Worm (Caenorhabditis elegans) whole organism, young adult: ENCODE measurements around the gene str-238.
A peak's percentile ranks its signal among the peaks of the same experiment; 100 is the strongest.

Experiments used
- B0261.1 ChIP-seq: sonication (generic microtip); optimal IDR thresholded peaks from 2 replicates; lab custom pipeline; 2016; ENCODE audit warnings: mild to moderate bottlenecking, missing genetic modification characterization, moderate library complexity, missing compliant biosample characterization
- D2030.7 ChIP-seq: fragments of 200-800 bp; sonication (Bioruptor generic); IDR thresholded peaks from 2 replicates; pipeline ENCODE4 v1.3.6; 2022; ENCODE audit warnings: missing genetic modification reagents, missing genetic modification characterization, missing compliant biosample characterization
- F22D6.2 ChIP-seq: sonication (generic microtip); optimal IDR thresholded peaks from 2 replicates; lab custom pipeline; 2016; ENCODE audit warnings: mild to moderate bottlenecking, missing genetic modification characterization, missing compliant biosample characterization
- F39B2.1 ChIP-seq: fragments of 200-800 bp; sonication (Bioruptor generic); IDR thresholded peaks from 2 replicates; pipeline ENCODE4 v1.3.6; 2022; ENCODE audit warnings: missing genetic modification reagents, missing genetic modification characterization, missing compliant biosample characterization
- F52B5.7 ChIP-seq: sonication (generic microtip); optimal IDR thresholded peaks from 2 replicates; lab custom pipeline; 2016; ENCODE audit warnings: mild to moderate bottlenecking, missing genetic modification characterization, missing compliant biosample characterization
- K11D2.4 ChIP-seq: fragments of 200-800 bp; sonication (Bioruptor generic); IDR thresholded peaks from 2 replicates; pipeline ENCODE4 v1.3.6; 2022; ENCODE audit warnings: missing genetic modification reagents, missing genetic modification characterization, missing compliant biosample characterization
- Y67H2A.10 ChIP-seq: fragments of 200-800 bp; sonication (Bioruptor generic); conservative IDR thresholded peaks from 2 replicates; pipeline ENCODE4 v1.3.6; 2022; ENCODE audit warnings: missing genetic modification reagents, missing genetic modification characterization, missing compliant biosample characterization
- ZK185.1 ChIP-seq: sonication (generic microtip); optimal IDR thresholded peaks from 2 replicates; lab custom pipeline; 2016; ENCODE audit warnings: mild to moderate bottlenecking, missing genetic modification characterization, missing compliant biosample characterization; ENCODE audit not compliant: poor library complexity, severe bottlenecking
- atf-7 ChIP-seq: sonication (generic microtip); optimal IDR thresholded peaks from 2 replicates; lab custom pipeline; 2017; ENCODE audit warnings: mild to moderate bottlenecking, missing genetic modification characterization, missing compliant biosample characterization
- attf-5 ChIP-seq: fragments of 200-800 bp; sonication (Bioruptor generic); optimal IDR thresholded peaks from 2 replicates; lab custom pipeline; 2018; ENCODE audit warnings: mild to moderate bottlenecking, missing genetic modification characterization, missing compliant biosample characterization
- bed-2 ChIP-seq: fragments of 200-800 bp; sonication (Bioruptor generic); IDR thresholded peaks from 2 replicates; pipeline ENCODE4 v1.3.6; 2022; ENCODE audit warnings: missing genetic modification reagents, missing genetic modification characterization, missing compliant biosample characterization
- ceh-27 ChIP-seq: fragments of 200-800 bp; sonication (Bioruptor generic); optimal IDR thresholded peaks from 2 replicates; lab custom pipeline; 2018; ENCODE audit warnings: mild to moderate bottlenecking, missing genetic modification characterization, moderate library complexity, missing compliant biosample characterization
- ceh-40 ChIP-seq: fragments of 200-800 bp; sonication (Bioruptor generic); IDR thresholded peaks from 2 replicates; pipeline ENCODE4 v1.3.6; 2022; ENCODE audit warnings: missing genetic modification characterization, missing compliant biosample characterization
- ceh-79 ChIP-seq: sonication (generic microtip); optimal IDR thresholded peaks from 2 replicates; lab custom pipeline; 2017; ENCODE audit warnings: mild to moderate bottlenecking, missing genetic modification characterization, missing compliant biosample characterization
- ceh-91 ChIP-seq: fragments of 200-800 bp; sonication (Bioruptor generic); IDR thresholded peaks from 2 replicates; pipeline ENCODE4 v1.3.6; 2022; ENCODE audit warnings: missing genetic modification reagents, missing genetic modification characterization, missing compliant biosample characterization
- chd-7 ChIP-seq: sonication (generic microtip); optimal IDR thresholded peaks from 2 replicates; lab custom pipeline; 2016; ENCODE audit warnings: mild to moderate bottlenecking, missing genetic modification characterization, moderate library complexity, missing compliant biosample characterization
- die-1 ChIP-seq: sonication (generic microtip); optimal IDR thresholded peaks from 2 replicates; lab custom pipeline; 2016; ENCODE audit warnings: missing genotype, mild to moderate bottlenecking, missing genetic modification characterization, missing compliant biosample characterization
- dox-1 ChIP-seq: fragments of 200-800 bp; sonication (Bioruptor generic); IDR thresholded peaks from 2 replicates; pipeline ENCODE4 v1.3.6; 2022; ENCODE audit warnings: missing genetic modification reagents, missing genetic modification characterization, missing compliant biosample characterization
- dpff-1 ChIP-seq: sonication (generic microtip); optimal IDR thresholded peaks from 2 replicates; lab custom pipeline; 2017; ENCODE audit warnings: mild to moderate bottlenecking, missing genetic modification characterization, missing compliant biosample characterization
- dpl-1 ChIP-seq: fragments of 150-350 bp; optimal IDR thresholded peaks from 2 replicates; lab custom pipeline; 2014; ENCODE audit warnings: missing biosample characterization, missing genetic modification reagents, missing genetic modification characterization
- him-1 ChIP-seq: sonication (generic microtip); optimal IDR thresholded peaks from 2 replicates; lab custom pipeline; 2016; ENCODE audit warnings: missing genotype, missing genetic modification reagents, missing genetic modification characterization, missing compliant biosample characterization
- hmg-20 ChIP-seq: fragments of 200-800 bp; sonication (Bioruptor generic); IDR thresholded peaks from 2 replicates; pipeline ENCODE4 v1.3.6; 2022; ENCODE audit warnings: missing genetic modification reagents, missing genetic modification characterization, missing compliant biosample characterization
- hsf-1 ChIP-seq: fragments of 200-800 bp; sonication (Bioruptor generic); IDR thresholded peaks from 2 replicates; pipeline ENCODE4 v1.3.6; 2022; ENCODE audit warnings: missing genetic modification reagents, missing genetic modification characterization, missing compliant biosample characterization
- lin-26 ChIP-seq: fragments of 200-800 bp; sonication (Bioruptor generic); IDR thresholded peaks from 2 replicates; pipeline ENCODE4 v1.3.6; 2022; ENCODE audit warnings: missing genetic modification reagents, missing genetic modification characterization, missing compliant biosample characterization
- lin-54 ChIP-seq: fragments of 200-800 bp; sonication (Bioruptor generic); optimal IDR thresholded peaks from 2 replicates; lab custom pipeline; 2018; ENCODE audit warnings: mild to moderate bottlenecking, missing genetic modification characterization, missing compliant biosample characterization
- lir-1 ChIP-seq: fragments of 200-800 bp; sonication (Bioruptor generic); conservative IDR thresholded peaks from 2 replicates; pipeline ENCODE4 v1.3.6; 2022; ENCODE audit warnings: missing genetic modification reagents, missing genetic modification characterization, missing compliant biosample characterization
- madf-10 ChIP-seq: sonication (generic microtip); optimal IDR thresholded peaks from 2 replicates; lab custom pipeline; 2016; ENCODE audit warnings: mild to moderate bottlenecking, missing genetic modification characterization, missing compliant biosample characterization
- nfya-1 ChIP-seq: sonication (generic microtip); optimal IDR thresholded peaks from 2 replicates; lab custom pipeline; 2017; ENCODE audit warnings: antibody characterized with exemption, missing compliant biosample characterization, missing genetic modification characterization, borderline replicate concordance; ENCODE audit not compliant: insufficient read depth
- nhr-90 ChIP-seq: sonication (generic microtip); optimal IDR thresholded peaks from 2 replicates; lab custom pipeline; 2016; ENCODE audit warnings: missing genotype, mild to moderate bottlenecking, missing genetic modification characterization, missing compliant biosample characterization
- rcor-1 ChIP-seq: fragments of 200-800 bp; sonication (Bioruptor generic); IDR thresholded peaks from 2 replicates; pipeline ENCODE4 v1.3.6; 2022; ENCODE audit warnings: missing genetic modification reagents, missing genetic modification characterization, missing compliant biosample characterization
- snpc-1.1 ChIP-seq: sonication (generic microtip); optimal IDR thresholded peaks from 2 replicates; lab custom pipeline; 2017; ENCODE audit warnings: missing genetic modification characterization, mild to moderate bottlenecking, missing compliant biosample characterization, antibody characterized with exemption, moderate library complexity, missing genotype, missing genetic modification reagents; ENCODE audit not compliant: insufficient read depth
- snpc-1.3 ChIP-seq: sonication (generic microtip); optimal IDR thresholded peaks from 2 replicates; lab custom pipeline; 2017; ENCODE audit warnings: missing genetic modification characterization, mild to moderate bottlenecking, missing compliant biosample characterization, antibody characterized with exemption, moderate library complexity, missing genotype, missing genetic modification reagents; ENCODE audit not compliant: insufficient read depth
- sptf-2 ChIP-seq: fragments of 200-800 bp; sonication (Bioruptor generic); optimal IDR thresholded peaks from 2 replicates; lab custom pipeline; 2018; ENCODE audit warnings: mild to moderate bottlenecking, missing genetic modification characterization, missing compliant biosample characterization
- tbx-9 ChIP-seq: sonication (generic microtip); optimal IDR thresholded peaks from 2 replicates; lab custom pipeline; 2016; ENCODE audit warnings: borderline replicate concordance, missing genetic modification characterization, inconsistent platforms, missing compliant biosample characterization
- tlf-1 ChIP-seq: fragments of 200-800 bp; sonication (Bioruptor generic); optimal IDR thresholded peaks from 2 replicates; lab custom pipeline; 2018; ENCODE audit warnings: mild to moderate bottlenecking, missing genetic modification characterization, missing compliant biosample characterization
- unc-130 ChIP-seq: sonication (generic microtip); optimal IDR thresholded peaks from 2 replicates; lab custom pipeline; 2016; ENCODE audit warnings: missing genetic modification reagents, missing genetic modification characterization, missing compliant biosample characterization
- zfh-2 ChIP-seq: fragments of 200-800 bp; sonication (Bioruptor generic); conservative IDR thresholded peaks from 2 replicates; pipeline ENCODE4 v1.3.6; 2022; ENCODE audit warnings: missing genetic modification reagents, missing genetic modification characterization, missing compliant biosample characterization
- zim-3 ChIP-seq: sonication (generic microtip); optimal IDR thresholded peaks from 2 replicates; lab custom pipeline; 2017; ENCODE audit warnings: mild to moderate bottlenecking, missing genetic modification characterization, moderate library complexity, missing compliant biosample characterization
- ztf-25 ChIP-seq: fragments of 200-800 bp; sonication (Bioruptor generic); IDR thresholded peaks from 2 replicates; pipeline ENCODE4 v1.3.6; 2022; ENCODE audit warnings: missing genetic modification reagents, missing genetic modification characterization, missing compliant biosample characterization
- ztf-28 ChIP-seq: fragments of 200-800 bp; sonication (Bioruptor generic); IDR thresholded peaks from 2 replicates; pipeline ENCODE4 v1.3.6; 2022; ENCODE audit warnings: missing genetic modification reagents, missing genetic modification characterization, missing compliant biosample characterization
- ztf-6 ChIP-seq: fragments of 200-800 bp; sonication (Bioruptor generic); IDR thresholded peaks from 2 replicates; pipeline ENCODE4 v1.3.6; 2022; ENCODE audit warnings: missing genetic modification reagents, missing genetic modification characterization, missing compliant biosample characterization

Gene str-238

DNA sequence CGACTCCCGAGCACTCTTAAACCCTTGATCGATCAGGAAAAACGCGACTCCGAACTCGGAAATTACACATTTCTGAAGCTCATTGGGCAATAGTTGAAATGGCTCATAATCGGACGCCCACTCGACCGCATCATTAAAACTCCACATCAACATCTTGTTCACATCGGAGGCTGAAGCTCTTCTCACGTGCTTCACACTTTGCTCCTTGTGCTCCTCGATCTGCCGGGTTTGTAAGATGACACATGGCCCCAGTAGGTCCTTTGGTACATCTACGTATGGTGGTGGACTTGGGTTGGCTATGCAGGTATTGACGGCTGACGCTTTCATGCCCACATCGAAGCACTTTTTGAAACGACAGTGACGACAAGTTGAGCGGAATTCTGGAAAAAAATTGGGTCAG is 38.6 kb downstream of the str-238 start:
- TF ChIP-seq D2030.7 (GFP tag; lab: Robert Waterston, UW) (no peak), ceh-27 (GFP tag; lab: Kevin White, UChicago) (no peak), madf-10 (tag; lab: Kevin White, UChicago) (no peak), ztf-6 (no peak), lin-26 (no peak), rcor-1 (GFP tag; lab: Robert Waterston, UW) (no peak), snpc-1.1 (tag; lab: Kevin White, UChicago) (no peak), ztf-25 (no peak), ztf-28 (GFP tag; lab: Robert Waterston, UW) (no peak), ceh-91 (no peak), F39B2.1 (GFP tag; lab: Robert Waterston, UW) (no peak), tbx-9 (tag; lab: Kevin White, UChicago) (no peak), snpc-1.3 (tag; lab: Kevin White, UChicago) (no peak), dpff-1 (no peak), tlf-1 (no peak), ceh-40 (no peak), nhr-90 (tag; lab: Kevin White, UChicago) (no peak), lir-1 (no peak)

DNA sequence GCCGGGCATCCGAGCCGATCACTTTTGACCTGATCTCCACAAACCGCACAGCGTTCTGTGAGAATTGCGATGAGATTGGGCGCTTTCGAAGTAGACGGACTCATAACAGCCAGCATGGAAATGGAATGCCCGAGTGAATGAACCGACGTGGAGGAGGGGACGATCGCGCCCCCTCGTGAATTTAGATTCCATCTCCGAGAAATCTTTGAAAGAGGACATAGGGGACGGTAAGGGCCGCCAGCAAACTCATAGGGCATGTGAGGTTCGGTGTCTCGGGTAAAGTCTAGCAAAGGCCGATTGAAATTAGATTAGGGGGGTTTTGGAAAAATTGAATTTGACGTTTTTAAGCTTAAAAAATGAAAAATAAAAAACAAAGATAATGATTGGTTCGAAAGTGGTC is 39.7 kb downstream of the str-238 start, which contains the start of gene nhr-270:
Gene nhr-270, minus strand, starts transcription at position 257 of the 400 bp plus-strand sequence.
- TF ChIP-seq sptf-2 (GFP tag; lab: Kevin White, UChicago) (no peak), zfh-2 (peak; percentile 38; the same call in 1 of the 2 replicates)

DNA sequence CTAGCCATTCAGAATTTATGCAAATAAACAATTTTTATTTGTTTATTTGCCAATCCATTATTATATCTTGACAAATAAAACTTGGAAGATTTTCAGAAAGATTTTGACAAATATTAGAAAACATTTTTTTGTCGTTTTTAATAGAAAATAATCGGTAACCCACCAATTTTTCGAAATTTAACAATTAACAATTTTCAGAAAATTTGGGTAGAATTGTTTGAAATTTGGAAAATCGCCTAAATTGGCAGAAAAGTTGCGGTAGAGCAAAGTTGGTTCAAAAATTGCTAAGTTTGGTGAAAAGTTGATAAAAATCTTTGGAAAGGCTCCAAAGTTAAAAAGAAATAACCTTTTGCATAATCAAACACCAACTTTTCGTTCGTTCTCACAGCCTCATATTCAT is 43.4 kb downstream of the str-238 start:
- TF ChIP-seq F52B5.7 (no peak), ZK185.1 (tag; lab: Kevin White, UChicago) (no peak), atf-7 (no peak), hsf-1 (GFP tag; lab: Robert Waterston, UW) (no peak), him-1 (no peak)

DNA sequence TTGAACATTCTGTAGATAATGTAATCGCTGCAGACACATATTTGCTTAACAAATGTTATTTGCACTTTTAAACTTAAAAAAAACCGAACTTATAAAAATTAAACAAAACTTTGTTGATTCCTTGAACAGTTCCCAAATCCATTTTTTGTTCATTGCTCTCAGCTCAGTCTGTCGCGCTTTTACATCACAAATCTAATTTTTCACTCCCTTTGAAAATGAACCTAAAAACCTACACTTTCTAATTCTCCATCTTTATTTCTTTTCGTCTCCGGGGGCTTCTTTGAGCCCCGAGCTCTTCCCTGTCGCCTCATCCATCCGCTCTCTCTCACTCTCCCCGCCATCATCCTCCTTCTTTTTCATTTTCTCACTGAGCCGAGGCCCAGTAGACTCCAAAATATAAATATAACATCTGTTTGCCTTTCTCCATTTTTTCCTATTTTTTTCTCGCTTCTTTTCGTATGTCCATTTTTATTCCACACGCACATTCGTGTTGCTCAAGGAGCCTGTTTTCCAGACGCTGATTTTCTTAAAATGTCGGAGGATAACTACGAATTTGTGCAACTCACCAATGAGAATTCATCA is 45.5 kb downstream of the str-238 start, which contains the start of gene R13D11.4:
Gene R13D11.4, plus strand, starts transcription at position 532 of the 582 bp plus-strand sequence.
- no peak for TF ChIP-seq nhr-90 (tag; lab: Kevin White, UChicago)
- no peak for TF ChIP-seq zim-3 (tag; lab: Kevin White, UChicago)
- no peak for TF ChIP-seq F22D6.2

DNA sequence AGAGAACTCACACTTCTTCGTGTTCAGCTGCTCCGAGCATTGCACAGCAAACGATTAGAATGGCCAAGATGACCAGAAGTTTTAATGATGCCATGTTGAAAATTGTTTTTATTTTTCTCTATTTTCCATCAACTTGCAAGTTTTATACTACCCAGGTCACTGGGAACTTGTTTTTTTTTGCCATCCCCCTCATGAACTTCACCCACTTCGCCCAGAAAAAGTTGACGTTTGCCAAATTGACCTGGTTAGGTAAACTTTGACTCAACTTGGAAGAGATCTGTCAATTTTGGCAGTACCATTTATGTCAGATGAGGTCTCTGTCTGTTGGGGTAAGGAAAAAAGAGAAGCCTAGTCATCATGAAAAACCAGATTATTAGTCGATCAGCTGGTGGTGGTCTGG is 48.3 kb downstream of the str-238 start, which contains the start of gene R13D11.10:
Gene R13D11.10, minus strand, starts transcription at position 101 of the 400 bp plus-strand sequence.
- TF ChIP-seq unc-130 (GFP tag; lab: Kevin White, UChicago) (no peak), chd-7 (tag; lab: Kevin White, UChicago) (no peak), B0261.1 (tag; lab: Kevin White, UChicago) (no peak), attf-5 (GFP tag; lab: Kevin White, UChicago) (no peak), dox-1 (GFP tag; lab: Robert Waterston, UW) (no peak), dpl-1 (GFP tag; lab: Kevin White, UChicago) (no peak), K11D2.4 (GFP tag; lab: Robert Waterston, UW) (no peak), zim-3 (tag; lab: Kevin White, UChicago) (no peak), nfya-1 (tag; lab: Kevin White, UChicago) (no peak), F22D6.2 (no peak), lin-54 (GFP tag; lab: Kevin White, UChicago) (no peak), hmg-20 (GFP tag; lab: Robert Waterston, UW) (no peak), ceh-79 (no peak), die-1 (tag; lab: Kevin White, UChicago) (no peak), F52B5.7 (no peak), Y67H2A.10 (GFP tag; lab: Robert Waterston, UW) (no peak), bed-2 (GFP tag; lab: Robert Waterston, UW) (no peak)
- TF ChIP-seq, all 124 proteins: peak for 0
